Worm (Caenorhabditis elegans) whole organism, L3 larva: ENCODE data around the gene cnc-9.

Experiments used
- ceh-28 ChIP-seq: fragments of 150-350 bp; optimal IDR thresholded peaks from 2 replicates; lab custom pipeline; 2014; ENCODE audit warnings: missing biosample characterization, missing genetic modification reagents, missing genetic modification characterization
- ceh-82 ChIP-seq: fragments of 150-350 bp; optimal IDR thresholded peaks from 2 replicates; lab custom pipeline; 2014; ENCODE audit warnings: missing biosample characterization, missing genetic modification characterization
- elt-1 ChIP-seq: fragments of 150-350 bp; optimal IDR thresholded peaks from 2 replicates; lab custom pipeline; 2014; ENCODE audit warnings: missing biosample characterization, missing genetic modification characterization
- elt-3 ChIP-seq, 3 experiments: fragments of 150-350 bp in 1 of 3; sonication (generic microtip) in 2 of 3; optimal IDR thresholded peaks; 2 replicates in 2 of 3; 4 replicates in 1 of 3; lab custom pipeline; 2014 to 2017; ENCODE audit warnings: missing biosample characterization in 3 of 3, missing genetic modification characterization in 3 of 3
- fkh-2 ChIP-seq: fragments of 150-350 bp; optimal IDR thresholded peaks from 2 replicates; lab custom pipeline; 2014; ENCODE audit warnings: missing biosample characterization, missing genetic modification reagents, missing genetic modification characterization
- lin-15B ChIP-seq: fragments of 150-350 bp; optimal IDR thresholded peaks from 2 replicates; lab custom pipeline; 2014; ENCODE audit warnings: missing biosample characterization, missing genetic modification characterization
- mdl-1 ChIP-seq: fragments of 150-350 bp; optimal IDR thresholded peaks from 2 replicates; lab custom pipeline; 2014; ENCODE audit warnings: missing biosample characterization, missing genetic modification characterization
- mml-1 ChIP-seq: fragments of 150-350 bp; sonication (generic microtip); optimal IDR thresholded peaks from 3 replicates; lab custom pipeline; 2014; ENCODE audit warnings: missing biosample characterization, missing genetic modification characterization
- nhr-11 ChIP-seq: fragments of 150-350 bp; optimal IDR thresholded peaks from 2 replicates; lab custom pipeline; 2014; ENCODE audit warnings: missing biosample characterization, missing genetic modification characterization
- nhr-76 ChIP-seq: fragments of 150-350 bp; sonication (generic microtip); optimal IDR thresholded peaks from 5 replicates; lab custom pipeline; 2014; ENCODE audit warnings: missing biosample characterization, missing genetic modification characterization
- zag-1 ChIP-seq: fragments of 150-350 bp; optimal IDR thresholded peaks from 2 replicates; lab custom pipeline; 2014; ENCODE audit warnings: missing biosample characterization, missing genetic modification characterization

DNA sequence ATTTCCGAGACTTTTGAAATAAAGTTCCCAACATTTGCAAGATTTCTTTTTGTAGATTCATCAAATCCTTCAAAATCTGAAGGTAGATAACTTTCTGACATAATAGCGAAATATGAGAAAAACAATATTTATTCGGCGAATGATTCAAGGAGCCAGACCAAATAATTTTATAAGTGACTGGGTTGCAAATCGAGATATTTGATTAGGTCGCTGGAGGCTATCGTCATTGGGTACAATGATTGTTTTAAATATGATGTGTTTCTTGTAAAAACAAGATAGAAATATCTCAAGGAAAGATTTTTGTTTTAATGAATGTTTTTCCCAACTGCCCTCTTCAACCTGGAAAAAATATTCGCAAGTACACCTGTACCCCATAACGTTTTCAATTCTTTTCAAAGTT is 28.9 kb upstream of the cnc-9 start, which contains the start of gene srw-69:
- TF ChIP-seq nhr-76 = no peak
- TF ChIP-seq nhr-11 (tag; lab: Kevin White, UChicago) = no peak
- TF ChIP-seq lin-15B (tag; lab: Kevin White, UChicago) = no peak
- no peak for TF ChIP-seq elt-1 (tag; lab: Kevin White, UChicago)
- TF ChIP-seq mdl-1 (tag; lab: Kevin White, UChicago) = no peak
- TF ChIP-seq fkh-2 = no peak
- TF ChIP-seq zag-1 (tag; lab: Kevin White, UChicago) = no peak
- no peak for TF ChIP-seq elt-3 (tag; optimal IDR thresholded peaks at IDR 0.05; lab: Kevin White, UChicago)
- TF ChIP-seq ceh-28 (tag; lab: Kevin White, UChicago) = no peak
- no peak for TF ChIP-seq mml-1 (tag; lab: Kevin White, UChicago)
- TF ChIP-seq ceh-82 (tag; lab: Kevin White, UChicago) = no peak
